Fruit fly (Drosophila melanogaster) whole organism, adult: ENCODE results near the gene CG7006.

Source experiments
- CG11617 ChIP-seq: fragments of 200-800 bp; sonication (Bioruptor generic); optimal IDR thresholded peaks from 2 replicates; lab custom pipeline; 2017; ENCODE audit warnings: mild to moderate bottlenecking, missing biosample characterization, missing genetic modification reagents, missing genetic modification characterization
- CG12768 ChIP-seq: fragments of 200-800 bp; sonication (Bioruptor generic); optimal IDR thresholded peaks from 2 replicates; lab custom pipeline; 2017; ENCODE audit warnings: missing biosample characterization, missing genetic modification characterization, mild to moderate bottlenecking, moderate library complexity, missing genetic modification reagents
- CG14711 ChIP-seq: fragments of 200-800 bp; sonication (Bioruptor generic); optimal IDR thresholded peaks from 2 replicates; lab custom pipeline; 2018; ENCODE audit warnings: missing biosample characterization, mild to moderate bottlenecking, missing genetic modification characterization, moderate library complexity
- CG1620 ChIP-seq: fragments of 200-800 bp; sonication (Bioruptor generic); optimal IDR thresholded peaks from 2 replicates; lab custom pipeline; 2016; ENCODE audit warnings: missing biosample characterization, missing genetic modification characterization
- CG33017 ChIP-seq: fragments of 200-800 bp; sonication (Bioruptor generic); optimal IDR thresholded peaks from 2 replicates; lab custom pipeline; 2018; ENCODE audit warnings: missing biosample characterization, mild to moderate bottlenecking, missing genetic modification characterization, moderate library complexity
- CG5204 ChIP-seq: fragments of 200-800 bp; sonication (Bioruptor generic); optimal IDR thresholded peaks from 2 replicates; lab custom pipeline; 2016; ENCODE audit warnings: missing biosample characterization, missing genetic modification characterization
- CG7045 ChIP-seq: fragments of 200-800 bp; sonication (Bioruptor generic); optimal IDR thresholded peaks from 2 replicates; lab custom pipeline; 2017; ENCODE audit warnings: missing biosample characterization, mild to moderate bottlenecking, missing genetic modification characterization
- CG7101 ChIP-seq: fragments of 200-800 bp; sonication (Bioruptor generic); optimal IDR thresholded peaks from 2 replicates; lab custom pipeline; 2018; ENCODE audit warnings: missing biosample characterization, mild to moderate bottlenecking, missing genetic modification characterization, moderate library complexity
- Clk ChIP-seq: fragments of 200-800 bp; sonication (Bioruptor generic); optimal IDR thresholded peaks from 2 replicates; lab custom pipeline; 2017; ENCODE audit warnings: missing biosample characterization, missing genetic modification characterization
- Crg-1 ChIP-seq: fragments of 200-800 bp; sonication (Bioruptor generic); optimal IDR thresholded peaks from 2 replicates; lab custom pipeline; 2016; ENCODE audit warnings: missing biosample characterization, missing genetic modification characterization
- Hr96 ChIP-seq: fragments of 200-800 bp; sonication (Bioruptor generic); optimal IDR thresholded peaks from 2 replicates; lab custom pipeline; 2016; ENCODE audit warnings: missing biosample characterization, missing genetic modification characterization
- Mnt ChIP-seq: fragments of 200-800 bp; sonication (Bioruptor generic); optimal IDR thresholded peaks from 2 replicates; lab custom pipeline; 2016; ENCODE audit warnings: missing biosample characterization, mild to moderate bottlenecking, missing genetic modification characterization
- bab1 ChIP-seq: fragments of 200-800 bp; sonication (Bioruptor generic); optimal IDR thresholded peaks from 3 replicates; lab custom pipeline; 2019; ENCODE audit warnings: missing biosample characterization, mild to moderate bottlenecking, missing genetic modification characterization, moderate library complexity
- cic ChIP-seq: fragments of 200-800 bp; sonication (Bioruptor generic); optimal IDR thresholded peaks from 2 replicates; lab custom pipeline; 2017; ENCODE audit warnings: missing biosample characterization, mild to moderate bottlenecking, missing genetic modification characterization, moderate library complexity
- cnc ChIP-seq, 2 experiments: fragments of >200 bp; optimal IDR thresholded peaks; 2 replicates each; lab custom pipeline; 2017
- kay ChIP-seq: fragments of 200-800 bp; sonication (Bioruptor generic); peaks from one replicate; lab custom pipeline; 2016; ENCODE audit warnings: missing biosample characterization, missing genetic modification characterization, borderline replicate concordance
- ovo ChIP-seq: fragments of 200-800 bp; sonication (Bioruptor generic); optimal IDR thresholded peaks from 2 replicates; lab custom pipeline; 2016; ENCODE audit warnings: missing biosample characterization, missing genetic modification characterization
- pad ChIP-seq: fragments of 200-800 bp; sonication (Bioruptor generic); optimal IDR thresholded peaks from 3 replicates; lab custom pipeline; 2017; ENCODE audit warnings: missing biosample characterization, missing genetic modification characterization, mild to moderate bottlenecking, moderate library complexity, missing genetic modification reagents
- tj ChIP-seq: fragments of 200-800 bp; sonication (Bioruptor generic); optimal IDR thresholded peaks from 3 replicates; lab custom pipeline; 2017; ENCODE audit warnings: missing biosample characterization, mild to moderate bottlenecking, missing genetic modification characterization, moderate library complexity
- toe ChIP-seq: fragments of 200-800 bp; sonication (Bioruptor generic); optimal IDR thresholded peaks from 2 replicates; lab custom pipeline; 2016; ENCODE audit warnings: missing biosample characterization, missing genetic modification characterization

The CG7006 gene

dm6 chr3R:24825548-24825947 is 24.9 kb upstream of the CG7006 start, which contains the start of gene niki:
Gene niki (minus strand): TSS chr3R:24825648.
- TF ChIP-seq Crg-1 (GFP tag; lab: Kevin White, UChicago) (no peak), tj (GFP tag; lab: Kevin White, UChicago) (no peak)

DNA sequence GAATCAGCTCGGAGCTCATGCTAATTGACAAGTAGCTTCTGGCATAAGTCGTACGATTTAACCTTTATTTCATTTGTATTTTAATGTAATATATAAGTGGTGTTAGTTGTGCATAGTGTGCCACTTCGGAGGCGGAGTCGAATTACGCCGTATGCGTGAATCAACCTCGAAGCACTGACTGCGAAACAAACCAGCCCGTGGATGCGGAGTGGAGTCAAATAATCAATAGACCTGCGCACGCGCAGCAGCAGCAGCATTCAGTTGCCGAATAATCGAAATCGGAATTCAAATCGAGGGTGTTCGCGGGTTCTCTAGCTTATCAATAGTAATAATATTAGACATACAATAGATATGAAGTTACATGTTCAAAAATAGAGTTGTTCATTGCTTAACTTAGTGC is 22.2 kb upstream of the CG7006 start, which contains the start of gene RabX4:
TSS of gene RabX4 (minus strand) at position 176 of the 400 bp plus-strand sequence.
- TF ChIP-seq CG12768 (GFP tag; lab: Kevin White, UChicago) (no peak), bab1 (GFP tag; lab: Kevin White, UChicago) (no peak), Hr96 (GFP tag; lab: Kevin White, UChicago) (no peak), kay (GFP tag; lab: Kevin White, UChicago) (peak; percentile 35), CG7101 (tag; lab: Kevin White, UChicago) (no peak), ovo (no peak), CG1620 (GFP tag; lab: Kevin White, UChicago) (no peak)

DNA sequence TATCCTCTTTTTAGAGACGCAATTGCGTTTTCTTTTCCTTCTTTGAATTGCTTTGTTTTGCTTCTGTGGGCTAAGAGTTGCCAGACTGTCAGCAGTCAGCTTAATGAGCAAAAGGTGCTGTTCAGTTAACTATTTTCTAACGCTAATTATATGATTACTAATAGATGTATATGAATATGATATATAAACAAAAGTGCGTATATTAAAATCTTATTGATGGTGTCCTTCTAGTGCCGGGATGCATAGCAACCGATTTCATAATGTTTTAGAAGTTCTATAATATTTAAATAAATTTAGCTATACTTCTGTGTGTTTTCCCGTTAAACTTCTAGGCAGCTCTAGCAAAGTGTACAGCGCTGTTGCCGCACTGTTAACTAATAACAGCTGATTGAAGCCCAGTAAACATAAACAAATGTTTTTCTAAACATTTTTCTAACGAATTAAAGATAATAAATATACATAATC is 20.5 kb upstream of the CG7006 start, which contains the start of the genes Kaz and CG43273:
TSS of gene Kaz (minus strand) at position 73 of the 465 bp plus-strand sequence.
TSS of gene CG43273 (plus strand) at position 415 of the 465 bp plus-strand sequence.
- TF ChIP-seq Crg-1 (GFP tag; lab: Kevin White, UChicago) (peak; percentile 14), bab1 (GFP tag; lab: Kevin White, UChicago) (peak; percentile 76), Hr96 (GFP tag; lab: Kevin White, UChicago) (no peak), cnc (optimal IDR thresholded peaks at IDR 0.05; lab: Kevin White, UChicago) (no peak), Clk (GFP tag; lab: Kevin White, UChicago) (no peak), toe (GFP tag; lab: Kevin White, UChicago) (peak; percentile 71), kay (GFP tag; lab: Kevin White, UChicago) (peak; percentile 62), cic (GFP tag; lab: Kevin White, UChicago) (no peak), tj (GFP tag; lab: Kevin White, UChicago) (peak; percentile 35), CG14711 (tag; lab: Kevin White, UChicago) (peak; percentile 67), Mnt (GFP tag; lab: Kevin White, UChicago) (peak; percentile 25), CG7101 (tag; lab: Kevin White, UChicago) (peak; percentile 67), pad (peak; percentile 36), CG5204 (GFP tag; lab: Kevin White, UChicago) (peak; percentile 40), CG33017 (tag; lab: Kevin White, UChicago) (peak; percentile 37), CG11617 (GFP tag; lab: Kevin White, UChicago) (peak; percentile 54), CG1620 (GFP tag; lab: Kevin White, UChicago) (peak; percentile 67), ovo (peak; percentile 46), CG12768 (GFP tag; lab: Kevin White, UChicago) (no peak), CG7045 (peak; percentile 41)

- no peak for TF ChIP-seq CG7101 (tag; lab: Kevin White, UChicago)
- TF ChIP-seq CG7045 = no peak
- no peak for TF ChIP-seq CG33017 (tag; lab: Kevin White, UChicago)
- no peak for TF ChIP-seq tj (GFP tag; lab: Kevin White, UChicago)
- no peak for TF ChIP-seq CG11617 (GFP tag; lab: Kevin White, UChicago)
- TF ChIP-seq cnc (optimal IDR thresholded peaks at IDR 0.05; lab: Kevin White, UChicago) = no peak
- no peak for TF ChIP-seq cic (GFP tag; lab: Kevin White, UChicago)
- no peak for TF ChIP-seq bab1 (GFP tag; lab: Kevin White, UChicago)
- TF ChIP-seq kay (GFP tag; lab: Kevin White, UChicago) = no peak
- TF ChIP-seq CG12768 (GFP tag; lab: Kevin White, UChicago) = no peak
- TF ChIP-seq pad = no peak
- TF ChIP-seq CG5204 (GFP tag; lab: Kevin White, UChicago) = no peak
- no peak for TF ChIP-seq Clk (GFP tag; lab: Kevin White, UChicago)
- no peak for TF ChIP-seq CG1620 (GFP tag; lab: Kevin White, UChicago)
- no peak for TF ChIP-seq Mnt (GFP tag; lab: Kevin White, UChicago)
These were observed 16.8 kb upstream of the CG7006 start, which contains the start of gene sosie for dm6 chr3R:24833652-24834051. Gene sosie (plus strand): TSS chr3R:24833952.

DNA sequence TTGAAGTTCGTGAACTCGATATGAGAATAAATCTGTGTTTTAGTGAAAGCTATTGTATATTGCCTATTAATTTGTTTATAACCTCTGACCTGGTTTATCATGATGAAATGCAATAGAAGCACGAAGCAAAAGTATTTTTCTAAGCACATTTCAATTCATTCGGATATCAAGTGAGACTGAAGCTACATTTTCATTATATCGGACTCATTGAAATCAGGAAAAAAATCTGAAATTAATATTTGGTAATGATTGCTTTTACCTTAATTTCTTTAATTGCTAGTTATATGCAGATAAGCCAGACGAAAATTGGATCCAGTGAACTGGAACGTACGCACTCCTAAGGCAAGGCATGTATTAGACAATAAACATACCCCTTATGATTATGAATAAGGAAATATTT is 9.4 kb upstream of the CG7006 start, which contains the start of gene CG33658:
TSS of gene CG33658 (minus strand) at position 101 of the 400 bp plus-strand sequence.
- TF ChIP-seq Crg-1 (GFP tag; lab: Kevin White, UChicago) (no peak), bab1 (GFP tag; lab: Kevin White, UChicago) (no peak), cnc (optimal IDR thresholded peaks at IDR 0.05; lab: Kevin White, UChicago) (no peak), kay (GFP tag; lab: Kevin White, UChicago) (no peak), CG14711 (tag; lab: Kevin White, UChicago) (no peak), Hr96 (GFP tag; lab: Kevin White, UChicago) (no peak), CG5204 (GFP tag; lab: Kevin White, UChicago) (no peak), Mnt (GFP tag; lab: Kevin White, UChicago) (no peak)

DNA sequence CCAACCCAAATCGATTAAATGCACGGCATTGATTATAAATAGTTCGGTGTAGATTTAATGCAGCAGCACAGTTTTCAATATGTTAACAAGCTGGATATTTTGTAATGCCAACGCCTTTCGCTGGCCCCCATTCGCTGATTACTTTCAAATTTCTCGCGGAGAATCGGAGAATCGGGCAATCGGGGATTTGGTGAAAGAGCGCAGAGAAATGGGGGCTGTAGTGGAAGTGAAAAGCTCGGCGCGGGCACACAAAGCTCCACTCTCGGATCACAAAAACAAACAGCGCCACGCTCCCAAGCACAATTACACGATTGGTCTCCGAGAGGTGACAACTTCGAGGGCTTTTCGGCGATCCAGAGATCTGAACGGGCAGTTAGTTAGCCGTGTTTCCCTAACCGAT is 8.8 kb upstream of the CG7006 start, which contains the start of gene Esp:
TSS of gene Esp (plus strand) at position 301 of the 400 bp plus-strand sequence.
- TF ChIP-seq kay (GFP tag; lab: Kevin White, UChicago) (no peak), cnc (optimal IDR thresholded peaks at IDR 0.05; lab: Kevin White, UChicago) (no peak), toe (GFP tag; lab: Kevin White, UChicago) (no peak), CG14711 (tag; lab: Kevin White, UChicago) (no peak), Hr96 (GFP tag; lab: Kevin White, UChicago) (no peak), Crg-1 (GFP tag; lab: Kevin White, UChicago) (no peak), bab1 (GFP tag; lab: Kevin White, UChicago) (no peak), CG7045 (no peak), pad (no peak), tj (GFP tag; lab: Kevin White, UChicago) (no peak), Clk (GFP tag; lab: Kevin White, UChicago) (no peak), CG11617 (GFP tag; lab: Kevin White, UChicago) (no peak), Mnt (GFP tag; lab: Kevin White, UChicago) (no peak), CG12768 (GFP tag; lab: Kevin White, UChicago) (no peak)
